Worm (Caenorhabditis elegans) whole organism, early embryonic: ENCODE measurements around the gene ncl-1.

ENCODE experiments used
- B0310.2 ChIP-seq: sonication (generic microtip); optimal IDR thresholded peaks from 2 replicates; lab custom pipeline; 2016; ENCODE audit warnings: mild to moderate bottlenecking, missing genetic modification characterization, missing compliant biosample characterization
- F13C5.2 ChIP-seq: sonication (generic microtip); optimal IDR thresholded peaks from 2 replicates; lab custom pipeline; 2017; ENCODE audit warnings: mild to moderate bottlenecking, missing genetic modification characterization, inconsistent platforms, missing compliant biosample characterization
- ama-1 ChIP-seq: fragments of 150-350 bp; optimal IDR thresholded peaks from 2 replicates; lab custom pipeline; 2014
- ceh-13 ChIP-seq: fragments of 200-800 bp; sonication (Bioruptor generic); optimal IDR thresholded peaks from 2 replicates; lab custom pipeline; 2018; ENCODE audit warnings: mild to moderate bottlenecking, missing genetic modification characterization, missing compliant biosample characterization
- ceh-36 ChIP-seq: sonication (generic microtip); optimal IDR thresholded peaks from 2 replicates; lab custom pipeline; 2016; ENCODE audit warnings: missing genetic modification characterization, inconsistent platforms, missing compliant biosample characterization
- ets-7 ChIP-seq: sonication (generic microtip); optimal IDR thresholded peaks from 2 replicates; lab custom pipeline; 2016; ENCODE audit warnings: missing genotype, missing genetic modification characterization, missing compliant biosample characterization
- flt-1 ChIP-seq: fragments of 200-800 bp; sonication (Bioruptor generic); IDR thresholded peaks from 2 replicates; pipeline ENCODE4 v1.3.6; 2022; ENCODE audit warnings: missing genetic modification characterization, missing compliant biosample characterization
- hmbx-1 ChIP-seq: sonication (generic microtip); optimal IDR thresholded peaks from 2 replicates; lab custom pipeline; 2016; ENCODE audit warnings: mild to moderate bottlenecking, missing genetic modification characterization, missing compliant biosample characterization
- hnd-1 ChIP-seq: sonication (generic microtip); optimal IDR thresholded peaks from 2 replicates; lab custom pipeline; 2016; ENCODE audit warnings: missing genetic modification characterization, missing compliant biosample characterization
- scrt-1 ChIP-seq: fragments of 200-800 bp; sonication (Bioruptor generic); IDR thresholded peaks from 2 replicates; pipeline ENCODE4 v1.3.6; 2022; ENCODE audit warnings: missing genetic modification characterization, missing compliant biosample characterization
- sea-1 ChIP-seq: fragments of 200-800 bp; sonication (Bioruptor generic); conservative IDR thresholded peaks from 2 replicates; pipeline ENCODE4 v1.3.6; 2022; ENCODE audit warnings: missing genetic modification characterization, missing compliant biosample characterization
- tbx-11 ChIP-seq: fragments of 200-800 bp; sonication (Bioruptor generic); IDR thresholded peaks from 2 replicates; pipeline ENCODE4 v1.3.6; 2022; ENCODE audit warnings: missing genetic modification characterization, missing compliant biosample characterization
- tbx-37 ChIP-seq: fragments of 200-800 bp; sonication (Bioruptor generic); conservative IDR thresholded peaks from 2 replicates; pipeline ENCODE4 v1.3.6; 2022; ENCODE audit warnings: missing genetic modification reagents, missing genetic modification characterization, missing compliant biosample characterization
- tra-4 ChIP-seq: sonication (generic microtip); optimal IDR thresholded peaks from 2 replicates; lab custom pipeline; 2017; ENCODE audit warnings: missing genetic modification characterization, missing compliant biosample characterization

DNA sequence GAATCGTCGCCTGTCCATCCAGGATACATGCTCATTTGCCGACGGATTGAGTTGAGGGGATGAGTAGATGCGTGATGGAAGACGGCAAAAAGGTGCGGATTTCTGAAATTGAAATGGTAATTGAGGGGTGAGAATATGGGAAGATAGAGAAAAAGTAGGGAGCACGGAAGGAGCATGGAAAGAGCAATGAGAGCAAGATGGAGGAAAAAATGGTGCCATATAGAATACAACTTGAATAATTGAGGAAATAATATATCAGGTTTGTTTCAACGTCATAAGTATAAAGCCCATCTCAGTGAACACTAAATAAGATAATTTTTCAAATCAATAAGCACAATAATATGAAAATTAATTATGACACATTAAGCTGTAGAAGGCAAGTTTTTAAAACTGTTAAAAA, 63.8 kb downstream of the ncl-1 start, which contains the start of gene mab-5:
- no peak for TF ChIP-seq scrt-1 (GFP tag; lab: Robert Waterston, UW)
- TF ChIP-seq hnd-1 (tag; lab: Kevin White, UChicago): no peak
- TF ChIP-seq B0310.2 (tag; lab: Kevin White, UChicago): no peak
- TF ChIP-seq tbx-37 (GFP tag; lab: Robert Waterston, UW): no peak
- no peak for TF ChIP-seq ets-7 (tag; lab: Kevin White, UChicago)
- no peak for TF ChIP-seq ceh-13 (GFP tag; lab: Kevin White, UChicago)
- no peak for TF ChIP-seq tra-4 (tag; lab: Kevin White, UChicago)
- TF ChIP-seq ama-1: no peak
- TF ChIP-seq F13C5.2 (tag; lab: Kevin White, UChicago): no peak
- TF ChIP-seq sea-1 (GFP tag; lab: Robert Waterston, UW): no peak
- no peak for TF ChIP-seq hmbx-1 (tag; lab: Kevin White, UChicago)
- TF ChIP-seq flt-1 (GFP tag; lab: Robert Waterston, UW): no peak
- no peak for TF ChIP-seq tbx-11 (GFP tag; lab: Robert Waterston, UW)
- no peak for TF ChIP-seq ceh-36
